Fruit fly (Drosophila melanogaster) whole organism, embryonic: ENCODE results near the gene djl.
A peak's percentile ranks its signal among the peaks of the same experiment; 100 is the strongest.

Experiments
- CG11085 ChIP-seq: fragments of 200-800 bp; sonication (Bioruptor generic); IDR thresholded peaks from 2 replicates; pipeline ENCODE4 v1.3.6; 2022; ENCODE audit warnings: missing biosample characterization, missing genetic modification characterization
- CG12071 ChIP-seq: fragments of 200-800 bp; sonication (Bioruptor generic); optimal IDR thresholded peaks from 3 replicates; lab custom pipeline; 2018; ENCODE audit warnings: missing biosample characterization, mild to moderate bottlenecking, missing genetic modification characterization
- CG12104 ChIP-seq: fragments of 200-800 bp; sonication (Bioruptor generic); optimal IDR thresholded peaks from 3 replicates; lab custom pipeline; 2016; ENCODE audit warnings: missing biosample characterization, missing genetic modification characterization
- CG13296 ChIP-seq: fragments of 200-800 bp; sonication (Bioruptor generic); optimal IDR thresholded peaks from 3 replicates; lab custom pipeline; 2018; ENCODE audit warnings: missing biosample characterization, mild to moderate bottlenecking, missing genetic modification characterization
- CG15269 ChIP-seq: fragments of 200-800 bp; sonication (Bioruptor generic); optimal IDR thresholded peaks from 2 replicates; lab custom pipeline; 2018; ENCODE audit warnings: missing biosample characterization, mild to moderate bottlenecking, missing genetic modification characterization, moderate library complexity
- CG15479 ChIP-seq: fragments of 200-800 bp; sonication (Bioruptor generic); optimal IDR thresholded peaks from 3 replicates; lab custom pipeline; 2019; ENCODE audit warnings: missing biosample characterization, mild to moderate bottlenecking, missing genetic modification characterization, moderate library complexity
- CG1602 ChIP-seq: fragments of 200-800 bp; sonication (Bioruptor generic); optimal IDR thresholded peaks from 3 replicates; lab custom pipeline; 2016; ENCODE audit warnings: missing biosample characterization, missing genetic modification characterization
- CG17359 ChIP-seq: fragments of 200-800 bp; sonication (Bioruptor generic); optimal IDR thresholded peaks from 3 replicates; lab custom pipeline; 2018; ENCODE audit warnings: missing biosample characterization, mild to moderate bottlenecking, missing genetic modification characterization, moderate library complexity
- CG18599 ChIP-seq: fragments of 200-800 bp; sonication (Bioruptor generic); optimal IDR thresholded peaks from 3 replicates; lab custom pipeline; 2017; ENCODE audit warnings: missing biosample characterization, missing genetic modification characterization, mild to moderate bottlenecking, moderate library complexity, missing genetic modification reagents
- CG2712 ChIP-seq: fragments of 200-800 bp; optimal IDR thresholded peaks from 3 replicates; lab custom pipeline; 2019; ENCODE audit warnings: missing biosample characterization, mild to moderate bottlenecking, missing genetic modification characterization, moderate library complexity
- CG2875 ChIP-seq: fragments of 200-800 bp; sonication (Bioruptor generic); optimal IDR thresholded peaks from 2 replicates; lab custom pipeline; 2017; ENCODE audit warnings: missing biosample characterization, mild to moderate bottlenecking, missing genetic modification characterization, missing genetic modification reagents
- CG3281 ChIP-seq: fragments of 200-800 bp; sonication (Bioruptor generic); optimal IDR thresholded peaks from 3 replicates; lab custom pipeline; 2017; ENCODE audit warnings: missing biosample characterization, mild to moderate bottlenecking, missing genetic modification characterization
- CG4707 ChIP-seq: fragments of 200-800 bp; sonication (Bioruptor generic); optimal IDR thresholded peaks from 2 replicates; lab custom pipeline; 2018; ENCODE audit warnings: missing biosample characterization, mild to moderate bottlenecking, missing genetic modification characterization, moderate library complexity
- CG7963 ChIP-seq: fragments of 200-800 bp; sonication (Bioruptor generic); IDR thresholded peaks from 3 replicates; pipeline ENCODE4 v1.3.6; 2022; ENCODE audit warnings: missing biosample characterization, missing genetic modification characterization; ENCODE audit not compliant: partially characterized antibody
- CG7987 ChIP-seq: fragments of 200-800 bp; sonication (Bioruptor generic); optimal IDR thresholded peaks from 2 replicates; lab custom pipeline; 2018; ENCODE audit warnings: missing biosample characterization, mild to moderate bottlenecking, missing genetic modification characterization, moderate library complexity
- CkIIα-i1 ChIP-seq: fragments of 200-800 bp; sonication (Bioruptor generic); IDR thresholded peaks from 2 replicates; pipeline ENCODE4 v1.3.6; 2022; ENCODE audit warnings: missing biosample characterization, missing genetic modification characterization
- Fer1 ChIP-seq: fragments of 200-800 bp; sonication (Bioruptor generic); optimal IDR thresholded peaks from 2 replicates; lab custom pipeline; 2017; ENCODE audit warnings: missing biosample characterization, mild to moderate bottlenecking, missing genetic modification characterization
- GATAe ChIP-seq: fragments of 200-800 bp; sonication (Bioruptor generic); conservative IDR thresholded peaks from 2 replicates; pipeline ENCODE4 v1.3.6; 2022; ENCODE audit warnings: missing biosample characterization, missing genetic modification characterization
- MESR4 ChIP-seq: fragments of 200-800 bp; sonication (Bioruptor generic); optimal IDR thresholded peaks from 2 replicates; lab custom pipeline; 2018; ENCODE audit warnings: missing biosample characterization, mild to moderate bottlenecking, missing genetic modification characterization, moderate library complexity
- Mad ChIP-seq: fragments of 200-800 bp; sonication (Bioruptor generic); optimal IDR thresholded peaks from 2 replicates; lab custom pipeline; 2016; ENCODE audit warnings: missing biosample characterization, missing genetic modification characterization
- Meics ChIP-seq: fragments of 200-800 bp; sonication (Bioruptor generic); optimal IDR thresholded peaks from 2 replicates; lab custom pipeline; 2017; ENCODE audit warnings: missing biosample characterization, mild to moderate bottlenecking, missing genetic modification characterization
- Nf-YA ChIP-seq: fragments of 200-800 bp; sonication (Bioruptor generic); IDR thresholded peaks from 2 replicates; pipeline ENCODE4 v1.3.6; 2022; ENCODE audit warnings: missing biosample characterization, missing genetic modification characterization
- Oaz ChIP-seq: fragments of 200-800 bp; sonication (Bioruptor generic); IDR thresholded peaks from 2 replicates; pipeline ENCODE4 v1.3.6; 2022; ENCODE audit warnings: missing biosample characterization, missing genetic modification characterization
- Optix ChIP-seq: fragments of 200-800 bp; sonication (Bioruptor generic); IDR thresholded peaks from 3 replicates; pipeline ENCODE4 v1.3.6; 2022; ENCODE audit warnings: missing biosample characterization, missing genetic modification characterization
- Side ChIP-seq: fragments of 200-800 bp; sonication (Bioruptor generic); optimal IDR thresholded peaks from 2 replicates; lab custom pipeline; 2016; ENCODE audit warnings: missing biosample characterization, missing genetic modification characterization
- ash1 ChIP-seq: fragments of 200-800 bp; sonication (Bioruptor generic); optimal IDR thresholded peaks from 2 replicates; lab custom pipeline; 2018; ENCODE audit warnings: missing biosample characterization, mild to moderate bottlenecking, missing genetic modification characterization
- cg ChIP-seq: fragments of 200-800 bp; sonication (Bioruptor generic); optimal IDR thresholded peaks from 3 replicates; lab custom pipeline; 2019; ENCODE audit warnings: missing biosample characterization, mild to moderate bottlenecking, missing genetic modification characterization, moderate library complexity
- corto ChIP-seq: fragments of 200-800 bp; sonication (Bioruptor generic); optimal IDR thresholded peaks from 2 replicates; lab custom pipeline; 2016; ENCODE audit warnings: missing biosample characterization, mild to moderate bottlenecking, missing genetic modification characterization, moderate library complexity
- cwo ChIP-seq: fragments of 200-800 bp; sonication (Bioruptor generic); optimal IDR thresholded peaks from 3 replicates; lab custom pipeline; 2017; ENCODE audit warnings: missing biosample characterization, missing genetic modification characterization, mild to moderate bottlenecking, moderate library complexity, missing genetic modification reagents
- dan ChIP-seq: fragments of 200-800 bp; sonication (Bioruptor generic); IDR thresholded peaks from 2 replicates; pipeline ENCODE4 v1.3.6; 2022; ENCODE audit warnings: missing biosample characterization, missing genetic modification characterization
- dimm ChIP-seq: fragments of 200-800 bp; sonication (Bioruptor generic); IDR thresholded peaks from 2 replicates; pipeline ENCODE4 v1.3.6; 2022; ENCODE audit warnings: missing biosample characterization, missing genetic modification characterization
- ftz-f1 ChIP-seq: fragments of 200-800 bp; sonication (Bioruptor generic); optimal IDR thresholded peaks from 2 replicates; lab custom pipeline; 2016; ENCODE audit warnings: missing biosample characterization, missing genetic modification characterization
- gt ChIP-seq: fragments of 200-800 bp; sonication (Bioruptor generic); IDR thresholded peaks from 2 replicates; pipeline ENCODE4 v1.3.6; 2022; ENCODE audit warnings: missing biosample characterization, missing genetic modification characterization
- hb ChIP-seq: fragments of 200-800 bp; sonication (Bioruptor generic); IDR thresholded peaks from 3 replicates; pipeline ENCODE4 v1.3.6; 2022; ENCODE audit warnings: missing biosample characterization, missing genetic modification characterization; ENCODE audit not compliant: partially characterized antibody
- hkb ChIP-seq, 2 experiments: fragments of 200-800 bp in 1 of 2; fragments of >200 bp in 1 of 2; sonication (Bioruptor generic) in 1 of 2; IDR thresholded peaks in 1 of 2; optimal IDR thresholded peaks in 1 of 2; 2 replicates each; pipeline versions ENCODE4 v1.3.6 to Lab custom; 2017 to 2022; ENCODE audit warnings: missing biosample characterization in 1 of 2, missing genetic modification characterization in 1 of 2
- jumu ChIP-seq: fragments of 200-800 bp; sonication (Bioruptor generic); optimal IDR thresholded peaks from 3 replicates; lab custom pipeline; 2016; ENCODE audit warnings: missing biosample characterization, missing genetic modification characterization
- lola ChIP-seq, 3 experiments: fragments of >200 bp in 2 of 3; fragments of 200-800 bp in 1 of 3; sonication (Bioruptor generic) in 1 of 3; optimal IDR thresholded peaks; 2 replicates each; lab custom pipeline; 2017 to 2019; ENCODE audit warnings: missing biosample characterization in 3 of 3, missing genetic modification characterization in 3 of 3, mild to moderate bottlenecking in 1 of 3, moderate library complexity in 1 of 3
- maf-S ChIP-seq: fragments of 200-800 bp; sonication (Bioruptor generic); optimal IDR thresholded peaks from 2 replicates; lab custom pipeline; 2016; ENCODE audit warnings: missing biosample characterization, missing genetic modification characterization
- nau ChIP-seq: fragments of 200-800 bp; sonication (Bioruptor generic); optimal IDR thresholded peaks from 3 replicates; lab custom pipeline; 2017; ENCODE audit warnings: missing biosample characterization, mild to moderate bottlenecking, missing genetic modification characterization, missing genetic modification reagents
- onecut ChIP-seq: fragments of 200-800 bp; sonication (Bioruptor generic); IDR thresholded peaks from 2 replicates; pipeline ENCODE4 v1.3.6; 2022; ENCODE audit warnings: missing biosample characterization, missing genetic modification characterization
- phol ChIP-seq: fragments of 200-800 bp; sonication (Bioruptor generic); optimal IDR thresholded peaks from 3 replicates; lab custom pipeline; 2018; ENCODE audit warnings: missing biosample characterization, mild to moderate bottlenecking, missing genetic modification characterization, moderate library complexity
- psq ChIP-seq: fragments of 200-800 bp; sonication (Bioruptor generic); optimal IDR thresholded peaks from 2 replicates; lab custom pipeline; 2017; ENCODE audit warnings: missing biosample characterization, missing genetic modification characterization
- sens ChIP-seq: fragments of 200-800 bp; sonication (Bioruptor generic); peaks from one replicate; lab custom pipeline; 2016; ENCODE audit warnings: missing biosample characterization, missing genetic modification characterization
- sima ChIP-seq: fragments of 200-800 bp; sonication (Bioruptor generic); optimal IDR thresholded peaks from 2 replicates; lab custom pipeline; 2016; ENCODE audit warnings: missing biosample characterization, missing genetic modification characterization
- sqz ChIP-seq: fragments of 200-800 bp; sonication (Bioruptor generic); optimal IDR thresholded peaks from 3 replicates; lab custom pipeline; 2018; ENCODE audit warnings: missing biosample characterization, mild to moderate bottlenecking, missing genetic modification characterization
- sug ChIP-seq: fragments of 200-800 bp; optimal IDR thresholded peaks from 2 replicates; lab custom pipeline; 2019; ENCODE audit warnings: missing biosample characterization, mild to moderate bottlenecking, missing genetic modification characterization, moderate library complexity
- trem ChIP-seq: fragments of 200-800 bp; optimal IDR thresholded peaks from 3 replicates; lab custom pipeline; 2019; ENCODE audit warnings: missing biosample characterization, mild to moderate bottlenecking, missing genetic modification characterization, moderate library complexity
- ttk ChIP-seq: fragments of 200-800 bp; sonication (Bioruptor generic); IDR thresholded peaks from 2 replicates; pipeline ENCODE4 v2.1.2; 2022; ENCODE audit warnings: missing biosample characterization, missing genetic modification characterization

The djl gene

dm6 chr3R:7102853-7103833 is 42.6 kb downstream of the djl start (continued):
- TF ChIP-seq CG15269 (tag; lab: Kevin White, UChicago): no peak
- no peak for TF ChIP-seq CG7963 (GFP tag; lab: Robert Waterston, UW)
- TF ChIP-seq CG18599: no peak
- no peak for TF ChIP-seq CG2712 (tag; lab: Kevin White, UChicago)
- peak; percentile 63 for TF ChIP-seq sens (GFP tag; lab: Kevin White, UChicago)
- TF ChIP-seq CkIIα-i1 (GFP tag; lab: Robert Waterston, UW): no peak
- TF ChIP-seq Side (GFP tag; lab: Kevin White, UChicago): no peak
- TF ChIP-seq sqz (GFP tag; lab: Kevin White, UChicago): peak; percentile 84
- peak; percentile 98 for TF ChIP-seq cg (GFP tag; lab: Kevin White, UChicago)
- TF ChIP-seq CG17359 (tag; lab: Kevin White, UChicago): no peak
- TF ChIP-seq CG2875 (GFP tag; lab: Kevin White, UChicago): no peak
- TF ChIP-seq jumu (GFP tag; lab: Kevin White, UChicago): no peak
- TF ChIP-seq sima: no peak
- no peak for TF ChIP-seq hkb (optimal IDR thresholded peaks at IDR 0.05; lab: Kevin White, UChicago)
- peak; percentile 23; the same call in 1 of the 2 replicates for TF ChIP-seq hkb (GFP tag; IDR thresholded peaks at IDR 0.05; lab: Robert Waterston, UW)
- no peak for TF ChIP-seq lola (GFP tag; optimal IDR thresholded peaks at IDR 0.05; lab: Kevin White, UChicago)
- no peak for TF ChIP-seq Meics (GFP tag; lab: Kevin White, UChicago)
- no peak for TF ChIP-seq sug (tag; lab: Kevin White, UChicago)
- TF ChIP-seq gt (GFP tag; lab: Robert Waterston, UW): no peak
- TF ChIP-seq cwo: no peak
- no peak for TF ChIP-seq CG11085 (GFP tag; lab: Robert Waterston, UW)
- TF ChIP-seq phol (tag; lab: Kevin White, UChicago): no peak
- TF ChIP-seq CG13296 (GFP tag; lab: Kevin White, UChicago): no peak
- TF ChIP-seq hb: no peak
- TF ChIP-seq onecut (GFP tag; lab: Robert Waterston, UW): peak; percentile 10; the same call in 1 of the 2 replicates
- no peak for TF ChIP-seq CG12071 (GFP tag; lab: Kevin White, UChicago)
- no peak for TF ChIP-seq CG3281 (GFP tag; lab: Kevin White, UChicago)
- TF ChIP-seq MESR4 (GFP tag; lab: Kevin White, UChicago): no peak
- no peak for TF ChIP-seq ftz-f1 (GFP tag; lab: Kevin White, UChicago)
- no peak for TF ChIP-seq Optix (GFP tag; lab: Robert Waterston, UW)
- TF ChIP-seq nau (GFP tag; lab: Kevin White, UChicago): no peak
- TF ChIP-seq dimm: no peak
- TF ChIP-seq Mad (GFP tag; lab: Kevin White, UChicago): no peak
- no peak for TF ChIP-seq Nf-YA
- TF ChIP-seq maf-S (GFP tag; lab: Kevin White, UChicago): no peak
- peak; percentile 42 for TF ChIP-seq CG4707
- TF ChIP-seq Fer1 (GFP tag; lab: Kevin White, UChicago): no peak
- peak; percentile 53; the same call in 1 of the 2 replicates for TF ChIP-seq ttk (GFP tag; lab: Robert Waterston, UW)
- peak; percentile 4 for TF ChIP-seq corto (GFP tag; lab: Kevin White, UChicago)
- TF ChIP-seq CG15479 (GFP tag; lab: Kevin White, UChicago): peak; percentile 28
- no peak for TF ChIP-seq dan (GFP tag; lab: Robert Waterston, UW)
- TF ChIP-seq psq: no peak
- TF ChIP-seq ash1 (GFP tag; lab: Kevin White, UChicago): no peak
- TF ChIP-seq GATAe (GFP tag; lab: Robert Waterston, UW): no peak
- peak; percentile 46 for TF ChIP-seq CG7987
- TF ChIP-seq trem: peak; percentile 8
- no peak for TF ChIP-seq Oaz (GFP tag; lab: Robert Waterston, UW)
- no peak for TF ChIP-seq CG1602 (GFP tag; lab: Kevin White, UChicago)
- TF ChIP-seq CG12104 (GFP tag; lab: Kevin White, UChicago): no peak
